Worm (Caenorhabditis elegans): Measurements from ENCODE around the gene srx-13.

- TF ChIP-seq flt-1 (GFP tag; IDR thresholded peaks at IDR 0.05) (no peak; the same call in 1 of the 2 replicates), ama-1 (optimal IDR thresholded peaks at IDR 0.05) (no peak), hnd-1 (tag; optimal IDR thresholded peaks at IDR 0.05) (no peak), tra-4 (tag; optimal IDR thresholded peaks at IDR 0.05) (no peak), pes-1 (GFP tag; IDR thresholded peaks at IDR 0.05) (0 out of 2 replicates have a peak, but pooled peaks have one; percentile 38)
Observed at ce11 chrIV:1093870-1094564, 24.4 kb downstream of the srx-13 start, which contains the start of the genes cct-8 and Y55F3AR.2.

Data from whole organism, early embryonic.